Worm (Caenorhabditis elegans): ENCODE data around the gene str-222.
A peak's percentile ranks its signal among the peaks of the same experiment; 100 is the strongest.

Gene str-222

ce11 chrV:1607790-1608189, 28.2 kb upstream of the str-222 start, which contains the start of gene nhr-178 (continued):
- TF ChIP-seq nhr-90 (tag; optimal IDR thresholded peaks at IDR 0.05; ENCODE audit: poor library complexity): peak; percentile 52
- TF ChIP-seq mdl-1 (tag; optimal IDR thresholded peaks at IDR 0.05): peak in 1 of 2 experiments; percentile 61
- no peak for TF ChIP-seq tbx-2 (tag; optimal IDR thresholded peaks at IDR 0.05)
- no peak for TF ChIP-seq zip-4 (GFP tag; optimal IDR thresholded peaks at IDR 0.05)
- TF ChIP-seq unc-98 (GFP tag; IDR thresholded peaks at IDR 0.05): no peak
- TF ChIP-seq lin-13 (GFP tag; optimal IDR thresholded peaks at IDR 0.05): no peak
- no peak for TF ChIP-seq sptf-1 (tag; optimal IDR thresholded peaks at IDR 0.05)
- no peak for TF ChIP-seq fos-1 (tag; optimal IDR thresholded peaks at IDR 0.05)
- no peak for TF ChIP-seq fkh-10 (GFP tag; optimal IDR thresholded peaks at IDR 0.05)
- peak; percentile 18 for TF ChIP-seq blmp-1 (tag; optimal IDR thresholded peaks at IDR 0.05)
- TF ChIP-seq efl-3 (GFP tag; optimal IDR thresholded peaks at IDR 0.05): no peak
- no peak for TF ChIP-seq mef-2 (tag; optimal IDR thresholded peaks at IDR 0.05)
- TF ChIP-seq isw-1 (GFP tag; IDR thresholded peaks at IDR 0.05): no peak
- no peak for TF ChIP-seq swsn-7 (tag; optimal IDR thresholded peaks at IDR 0.05)
- peak; percentile 33 for TF ChIP-seq snu-23 (GFP tag; optimal IDR thresholded peaks at IDR 0.05)
- no peak for TF ChIP-seq skn-1 (tag; optimal IDR thresholded peaks at IDR 0.05)
- TF ChIP-seq nhr-11 (tag; optimal IDR thresholded peaks at IDR 0.05): no peak
- peak; percentile 68 for TF ChIP-seq nhr-20 (tag; optimal IDR thresholded peaks at IDR 0.05)
- TF ChIP-seq ceh-63 (GFP tag; optimal IDR thresholded peaks at IDR 0.05): no peak
- no peak for TF ChIP-seq lir-3 (tag; optimal IDR thresholded peaks at IDR 0.05; ENCODE audit: poor library complexity)
- no peak for TF ChIP-seq irx-1 (tag; optimal IDR thresholded peaks at IDR 0.05)
- no peak for TF ChIP-seq C04F5.9 (tag; optimal IDR thresholded peaks at IDR 0.05)
- TF ChIP-seq egl-13 (tag; optimal IDR thresholded peaks at IDR 0.05): no peak
- TF ChIP-seq aha-1 (tag; optimal IDR thresholded peaks at IDR 0.05): no peak
- no peak for TF ChIP-seq F16B12.6 (tag; optimal IDR thresholded peaks at IDR 0.05)
- TF ChIP-seq rnt-1 (tag; optimal IDR thresholded peaks at IDR 0.05): no peak
- TF ChIP-seq ceh-88 (GFP tag; IDR thresholded peaks at IDR 0.05): no peak

- TF ChIP-seq ets-5 (GFP tag; IDR thresholded peaks at IDR 0.05) (no peak), blmp-1 (tag; optimal IDR thresholded peaks at IDR 0.05) (peak; percentile 28), snu-23 (GFP tag; optimal IDR thresholded peaks at IDR 0.05) (peak; percentile 19), nhr-90 (tag; optimal IDR thresholded peaks at IDR 0.05; ENCODE audit: poor library complexity) (peak; percentile 10), nhr-85 (tag) (peak; percentile 66), nhr-12 (tag; optimal IDR thresholded peaks at IDR 0.05) (no peak), hpl-2 (GFP tag; optimal IDR thresholded peaks at IDR 0.05) (no peak), elt-2 (tag; optimal IDR thresholded peaks at IDR 0.05) (peak; percentile 45), lin-35 (GFP tag; optimal IDR thresholded peaks at IDR 0.05) (peak in 1 of 2 experiments; percentile 1)
These were observed 25.9 kb upstream of the str-222 start, which contains the start of gene nhr-177 for ce11 chrV:1610097-1610496. Gene nhr-177 (plus strand): TSS chrV:1610263.

- TF ChIP-seq lin-14 (GFP tag; optimal IDR thresholded peaks at IDR 0.05) (no peak), nhr-77 (tag; optimal IDR thresholded peaks at IDR 0.05) (no peak), zip-4 (GFP tag; optimal IDR thresholded peaks at IDR 0.05) (no peak)
These were observed 24.4 kb upstream of the str-222 start for ce11 chrV:1611570-1611969.

ce11 chrV:1614726-1615125, 21.2 kb upstream of the str-222 start, which contains the start of gene srbc-41:
Gene srbc-41 (minus strand): TSS chrV:1614826.
- TF ChIP-seq zag-1 (tag; optimal IDR thresholded peaks at IDR 0.05) (no peak), unc-130 (tag; optimal IDR thresholded peaks at IDR 0.05) (no peak), tbx-2 (tag; optimal IDR thresholded peaks at IDR 0.05) (no peak), nhr-90 (tag; optimal IDR thresholded peaks at IDR 0.05; ENCODE audit: poor library complexity) (no peak), hlh-17 (GFP tag; optimal IDR thresholded peaks at IDR 0.05; ENCODE audit: borderline replicate concordance) (no peak), ceh-88 (GFP tag; IDR thresholded peaks at IDR 0.05) (no peak), snpc-4 (tag; optimal IDR thresholded peaks at IDR 0.05) (no peak), nhr-84 (tag; optimal IDR thresholded peaks at IDR 0.05) (no peak), C16A3.4 (tag; optimal IDR thresholded peaks at IDR 0.05) (no peak), ceh-82 (tag; optimal IDR thresholded peaks at IDR 0.05) (no peak), snu-23 (GFP tag; optimal IDR thresholded peaks at IDR 0.05) (no peak), nhr-11 (tag; optimal IDR thresholded peaks at IDR 0.05) (no peak), nhr-77 (tag; optimal IDR thresholded peaks at IDR 0.05) (no peak), pqm-1 (tag; optimal IDR thresholded peaks at IDR 0.05) (no peak), zip-4 (GFP tag; optimal IDR thresholded peaks at IDR 0.05) (no peak), nhr-28 (tag; optimal IDR thresholded peaks at IDR 0.05) (no peak)

Data from whole organism, L1 larva.